Worm (Caenorhabditis elegans) whole organism, early embryonic: Measurements from ENCODE around the gene Y59E1A.4.

Experiments
- ceh-36 ChIP-seq: sonication (generic microtip); optimal IDR thresholded peaks from 2 replicates; lab custom pipeline; 2016; ENCODE audit warnings: missing genetic modification characterization, inconsistent platforms, missing compliant biosample characterization
- hmbx-1 ChIP-seq: sonication (generic microtip); optimal IDR thresholded peaks from 2 replicates; lab custom pipeline; 2016; ENCODE audit warnings: mild to moderate bottlenecking, missing genetic modification characterization, missing compliant biosample characterization

DNA sequence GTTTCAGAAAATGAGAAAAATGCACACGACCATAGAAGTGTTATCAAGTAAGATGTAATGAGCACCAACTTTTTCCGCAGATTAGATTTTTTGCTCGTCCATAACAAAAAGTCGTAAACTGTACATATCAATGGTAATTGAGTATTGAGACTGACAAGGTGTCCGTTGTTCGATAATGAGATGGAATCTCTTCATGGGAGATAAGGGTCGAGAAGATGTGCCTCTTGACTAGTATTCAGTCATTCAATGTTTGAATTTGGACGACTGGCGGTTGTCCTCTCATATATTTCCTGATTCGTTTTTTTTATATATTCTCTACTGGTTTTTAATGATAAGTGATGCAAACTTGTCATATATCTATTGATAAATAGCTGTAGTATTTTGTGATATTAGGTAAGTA, 41.9 kb upstream of the Y59E1A.4 start:
- TF ChIP-seq ceh-36 (tag; lab: Kevin White, UChicago) (no peak), hmbx-1 (tag; lab: Kevin White, UChicago) (no peak)
